Worm (Caenorhabditis elegans): ENCODE data around the gene W01C8.5.
A peak's percentile ranks its signal among the peaks of the same experiment; 100 is the strongest.

Gene W01C8.5

DNA sequence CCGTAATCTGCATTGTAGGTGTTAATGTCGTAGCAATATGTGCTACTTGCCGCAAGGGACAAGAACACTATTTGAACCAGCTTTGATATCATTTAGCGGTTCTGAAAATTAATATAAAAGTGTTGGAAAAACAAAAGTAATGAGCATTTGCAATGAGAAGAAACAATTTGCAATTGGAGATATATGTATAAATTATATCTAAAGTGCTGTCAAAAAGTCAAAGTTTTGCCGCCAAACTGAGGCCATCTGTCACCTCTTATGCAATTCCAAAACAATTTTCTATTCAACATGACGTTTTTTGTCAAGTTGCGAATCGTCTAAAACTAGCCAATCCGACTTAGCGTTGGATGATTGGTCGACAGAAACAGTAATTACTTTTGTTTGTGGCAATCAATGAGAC lies at the start of gene W01C8.5:
W01C8.5 (minus strand) TSS at position 101 of the 400 bp plus-strand sequence.
- TF ChIP-seq elt-2 (tag; optimal IDR thresholded peaks at IDR 0.05) (no peak), hlh-17 (GFP tag; optimal IDR thresholded peaks at IDR 0.05; ENCODE audit: borderline replicate concordance) (no peak), ceh-82 (tag; optimal IDR thresholded peaks at IDR 0.05) (no peak), rnt-1 (tag; optimal IDR thresholded peaks at IDR 0.05) (no peak), nhr-237 (tag; optimal IDR thresholded peaks at IDR 0.05) (no peak), efl-1 (optimal IDR thresholded peaks at IDR 0.05) (no peak), efl-1 (GFP tag; optimal IDR thresholded peaks at IDR 0.05 in 1 of 2) (no peak), sptf-1 (tag; optimal IDR thresholded peaks at IDR 0.05) (no peak), aha-1 (tag; optimal IDR thresholded peaks at IDR 0.05) (no peak), egl-13 (tag; optimal IDR thresholded peaks at IDR 0.05) (no peak)

DNA sequence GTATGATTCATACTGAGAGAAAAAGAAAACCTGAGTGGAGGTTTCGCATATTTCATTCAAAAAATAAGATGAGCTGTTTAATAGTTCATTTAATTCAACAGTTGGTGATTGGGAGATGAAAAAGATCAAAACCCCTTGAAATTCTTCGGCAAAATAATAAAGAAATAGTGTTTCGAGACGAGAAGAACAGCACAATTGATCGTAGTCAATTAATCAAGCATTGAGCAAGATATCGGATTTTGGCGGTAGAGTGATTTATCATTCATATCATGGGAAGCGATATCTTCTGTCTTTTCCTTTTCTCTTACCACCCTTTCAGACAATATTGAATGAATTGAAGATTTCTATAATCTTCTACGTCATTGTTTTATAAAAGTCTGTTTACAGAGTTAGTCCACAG lies 49.6 kb upstream of the W01C8.5 start:
- peak; percentile 40 for TF ChIP-seq rnt-1 (tag; optimal IDR thresholded peaks at IDR 0.05)
- TF ChIP-seq zip-4 (GFP tag; optimal IDR thresholded peaks at IDR 0.05), result no peak
- TF ChIP-seq nhr-19 (GFP tag; conservative IDR thresholded peaks at IDR 0.05), result peak; percentile 18
- no peak for TF ChIP-seq C16A3.4 (tag; optimal IDR thresholded peaks at IDR 0.05)
- no peak for TF ChIP-seq pqm-1 (tag; optimal IDR thresholded peaks at IDR 0.05)
- TF ChIP-seq aly-2 (tag; optimal IDR thresholded peaks at IDR 0.05), result no peak
- no peak for TF ChIP-seq sox-4 (tag; optimal IDR thresholded peaks at IDR 0.05)
- TF ChIP-seq mep-1 (tag; optimal IDR thresholded peaks at IDR 0.05), result no peak
- peak; percentile 62 for TF ChIP-seq lin-39 (tag; optimal IDR thresholded peaks at IDR 0.05)
- TF ChIP-seq mab-9 (GFP tag; IDR thresholded peaks at IDR 0.05), result no peak
- no peak for TF ChIP-seq isw-1 (GFP tag; IDR thresholded peaks at IDR 0.05)
- no peak for TF ChIP-seq ces-1 (GFP tag; optimal IDR thresholded peaks at IDR 0.05)
- no peak for TF ChIP-seq nhr-12 (tag; optimal IDR thresholded peaks at IDR 0.05)
- no peak for TF ChIP-seq hlh-17 (GFP tag; optimal IDR thresholded peaks at IDR 0.05; ENCODE audit: borderline replicate concordance)
- TF ChIP-seq egl-13 (tag; optimal IDR thresholded peaks at IDR 0.05), result no peak
- peak in 1 of 2 experiments; percentile 22 for TF ChIP-seq lsy-2 (tag; optimal IDR thresholded peaks at IDR 0.05)
- no peak for TF ChIP-seq C04F5.9 (tag; optimal IDR thresholded peaks at IDR 0.05)
- TF ChIP-seq dpl-1 (GFP tag; optimal IDR thresholded peaks at IDR 0.05), result no peak
- TF ChIP-seq swsn-7 (tag; optimal IDR thresholded peaks at IDR 0.05), result no peak
- TF ChIP-seq skn-1 (tag; optimal IDR thresholded peaks at IDR 0.05), result no peak
- no peak for TF ChIP-seq ztf-11 (tag; optimal IDR thresholded peaks at IDR 0.05)
- no peak for TF ChIP-seq irx-1 (tag; optimal IDR thresholded peaks at IDR 0.05)
- TF ChIP-seq fkh-10 (GFP tag; optimal IDR thresholded peaks at IDR 0.05), result no peak
- TF ChIP-seq lin-35 (GFP tag; optimal IDR thresholded peaks at IDR 0.05), result no peak
- no peak for TF ChIP-seq jun-1 (tag; optimal IDR thresholded peaks at IDR 0.05)
- TF ChIP-seq lin-14 (GFP tag; optimal IDR thresholded peaks at IDR 0.05), result peak; percentile 53
- TF ChIP-seq Y116A8C.19 (tag; optimal IDR thresholded peaks at IDR 0.05; ENCODE audit: borderline replicate concordance), result no peak
- no peak for TF ChIP-seq zag-1 (tag; optimal IDR thresholded peaks at IDR 0.05)
- no peak for TF ChIP-seq tbx-2 (tag; optimal IDR thresholded peaks at IDR 0.05)
- TF ChIP-seq nhr-237 (tag; optimal IDR thresholded peaks at IDR 0.05), result no peak
- TF ChIP-seq ceh-88 (GFP tag; IDR thresholded peaks at IDR 0.05), result no peak
- no peak for TF ChIP-seq lin-13 (GFP tag; optimal IDR thresholded peaks at IDR 0.05)
- no peak for TF ChIP-seq nhr-77 (tag; optimal IDR thresholded peaks at IDR 0.05)
- no peak for TF ChIP-seq unc-62 (GFP tag; optimal IDR thresholded peaks at IDR 0.05)
- TF ChIP-seq ceh-8 (GFP tag; optimal IDR thresholded peaks at IDR 0.05), result no peak
- TF ChIP-seq tlp-1 (tag; optimal IDR thresholded peaks at IDR 0.05), result no peak
- TF ChIP-seq grh-1 (GFP tag; IDR thresholded peaks at IDR 0.05), result no peak
- TF ChIP-seq nhr-71 (tag; optimal IDR thresholded peaks at IDR 0.05), result peak; percentile 55
- TF ChIP-seq lir-3 (tag; optimal IDR thresholded peaks at IDR 0.05; ENCODE audit: poor library complexity), result no peak
- no peak for TF ChIP-seq snpc-4 (tag; optimal IDR thresholded peaks at IDR 0.05)
- peak; percentile 6 for TF ChIP-seq pag-3 (tag; optimal IDR thresholded peaks at IDR 0.05; ENCODE audit: borderline replicate concordance, insufficient read depth)
- no peak for TF ChIP-seq lin-15B (tag; optimal IDR thresholded peaks at IDR 0.05)
- no peak for TF ChIP-seq sptf-1 (tag; optimal IDR thresholded peaks at IDR 0.05)
- TF ChIP-seq efl-3 (GFP tag; optimal IDR thresholded peaks at IDR 0.05), result no peak
- TF ChIP-seq elt-2 (tag; optimal IDR thresholded peaks at IDR 0.05), result no peak

All from whole organism, L1 larva.